Worm (Caenorhabditis elegans): ENCODE measurements around the gene F37A4.6.

- TF ChIP-seq ztf-23 (GFP tag; IDR thresholded peaks at IDR 0.05): no peak
- no peak for TF ChIP-seq flt-1 (GFP tag; IDR thresholded peaks at IDR 0.05)
- TF ChIP-seq ref-1 (GFP tag; conservative IDR thresholded peaks at IDR 0.05): no peak
- no peak for TF ChIP-seq T22C8.4 (GFP tag; IDR thresholded peaks at IDR 0.05)
- TF ChIP-seq klf-2 (GFP tag; conservative IDR thresholded peaks at IDR 0.05): no peak
These were observed 16.6 kb downstream of the F37A4.6 start, which contains the start of the genes bath-41 and F37A4.2 for ce11 chrIII:6722208-6722679.
